Worm (Caenorhabditis elegans) whole organism, L2 larva: ENCODE data around the gene str-199.

ENCODE experiments used
- ZK546.5 ChIP-seq: sonication (generic microtip); optimal IDR thresholded peaks from 2 replicates; lab custom pipeline; 2017; ENCODE audit warnings: missing biosample characterization, missing genetic modification characterization
- ceh-82 ChIP-seq: fragments of 150-350 bp; optimal IDR thresholded peaks from 2 replicates; lab custom pipeline; 2014; ENCODE audit warnings: missing biosample characterization, missing genetic modification characterization
- lin-11 ChIP-seq: fragments of 150-350 bp; sonication (generic microtip); optimal IDR thresholded peaks from 2 replicates; lab custom pipeline; 2014; ENCODE audit warnings: missing biosample characterization, missing genetic modification characterization, inconsistent platforms, mixed read lengths
- lin-39 ChIP-seq: fragments of 150-350 bp; optimal IDR thresholded peaks from 2 replicates; lab custom pipeline; 2014; ENCODE audit warnings: missing biosample characterization, missing genetic modification reagents, missing genetic modification characterization
- nhr-12 ChIP-seq: fragments of 150-350 bp; optimal IDR thresholded peaks from 2 replicates; lab custom pipeline; 2014; ENCODE audit warnings: missing biosample characterization, missing genetic modification characterization
- peb-1 ChIP-seq: fragments of 150-350 bp; optimal IDR thresholded peaks from 2 replicates; lab custom pipeline; 2014; ENCODE audit warnings: missing biosample characterization, missing genetic modification characterization
- snpc-4 ChIP-seq: fragments of 150-350 bp; optimal IDR thresholded peaks from 2 replicates; lab custom pipeline; 2014; ENCODE audit warnings: missing biosample characterization, missing genetic modification characterization
- unc-39 ChIP-seq: fragments of 150-350 bp; optimal IDR thresholded peaks from 2 replicates; lab custom pipeline; 2014; ENCODE audit warnings: missing biosample characterization, missing genetic modification characterization
- unc-55 ChIP-seq: fragments of 150-350 bp; sonication (generic microtip); optimal IDR thresholded peaks from 3 replicates; lab custom pipeline; 2014; ENCODE audit warnings: missing biosample characterization, missing genetic modification reagents, missing genetic modification characterization
- unc-62 ChIP-seq: fragments of 150-350 bp; optimal IDR thresholded peaks from 2 replicates; lab custom pipeline; 2014; ENCODE audit warnings: missing biosample characterization, missing genetic modification reagents, missing genetic modification characterization

ce11 chrV:17206469-17206868 is 16.2 kb upstream of the str-199 start:
- TF ChIP-seq unc-39 (tag; lab: Kevin White, UChicago) (no peak), nhr-12 (tag; lab: Kevin White, UChicago) (no peak), lin-39 (tag; lab: Kevin White, UChicago) (no peak), unc-62 (GFP tag; lab: Kevin White, UChicago) (no peak), ZK546.5 (tag; lab: Kevin White, UChicago) (no peak), peb-1 (tag; lab: Kevin White, UChicago) (no peak), snpc-4 (tag; lab: Kevin White, UChicago) (no peak), unc-55 (GFP tag; lab: Kevin White, UChicago) (no peak), ceh-82 (tag; lab: Kevin White, UChicago) (no peak), lin-11 (tag; lab: Kevin White, UChicago) (no peak)
